Worm (Caenorhabditis elegans) whole organism, young adult: ENCODE results near the gene F40G9.7.

ENCODE experiments used
- ama-1 ChIP-seq, 3 experiments: fragments of 150-350 bp in 1 of 3; sonication (generic microtip) in 2 of 3; optimal IDR thresholded peaks; 2 replicates each; lab custom pipeline; 2014 to 2018; ENCODE audit warnings: missing biosample characterization in 2 of 3, missing genetic modification characterization in 2 of 3, missing genetic modification reagents in 2 of 3
- ceh-40 ChIP-seq: fragments of 200-800 bp; sonication (Bioruptor generic); IDR thresholded peaks from 2 replicates; pipeline ENCODE4 v1.3.6; 2022; ENCODE audit warnings: missing genetic modification characterization, missing compliant biosample characterization
- dpl-1 ChIP-seq: fragments of 150-350 bp; optimal IDR thresholded peaks from 2 replicates; lab custom pipeline; 2014; ENCODE audit warnings: missing biosample characterization, missing genetic modification reagents, missing genetic modification characterization
- ets-4 ChIP-seq: fragments of 200-800 bp; sonication (Bioruptor generic); optimal IDR thresholded peaks from 2 replicates; lab custom pipeline; 2018; ENCODE audit warnings: mild to moderate bottlenecking, missing genetic modification characterization, missing compliant biosample characterization
- rpc-1 ChIP-seq, 2 experiments: fragments of 150-350 bp in 1 of 2; sonication (generic microtip) in 1 of 2; optimal IDR thresholded peaks; 2 replicates each; lab custom pipeline; 2014 to 2018; ENCODE audit warnings: missing biosample characterization in 1 of 2, missing genetic modification characterization in 1 of 2, missing genetic modification reagents in 1 of 2, missing genotype in 1 of 2
- zfh-2 ChIP-seq: fragments of 200-800 bp; sonication (Bioruptor generic); conservative IDR thresholded peaks from 2 replicates; pipeline ENCODE4 v1.3.6; 2022; ENCODE audit warnings: missing genetic modification reagents, missing genetic modification characterization, missing compliant biosample characterization

ce11 chrIII:151084-151483 is 14.4 kb upstream of the F40G9.7 start:
- TF ChIP-seq zfh-2 (GFP tag; lab: Robert Waterston, UW) (no peak), dpl-1 (GFP tag; lab: Kevin White, UChicago) (no peak), rpc-1 (optimal IDR thresholded peaks at IDR 0.05; lab: Kevin White, UChicago) (no peak), rpc-1 (tag; optimal IDR thresholded peaks at IDR 0.05; lab: Kevin White, UChicago) (no peak), ama-1 (optimal IDR thresholded peaks at IDR 0.05; lab: Kevin White, UChicago) (no peak), ama-1 (GFP tag; optimal IDR thresholded peaks at IDR 0.05; lab: Kevin White, UChicago) (no peak), ceh-40 (GFP tag; lab: Robert Waterston, UW) (no peak), ets-4 (GFP tag; lab: Kevin White, UChicago) (no peak)
